Fruit fly (Drosophila melanogaster): ENCODE measurements around the gene CG14434.

The CG14434 gene

dm6 chrX:6832584-6832983, 34.4 kb downstream of the CG14434 start, which contains the start of gene mAChR-C:
Gene mAChR-C (minus strand): TSS chrX:6832684.
- TF ChIP-seq CG8359 (GFP tag; optimal IDR thresholded peaks at IDR 0.05; ENCODE audit: borderline replicate concordance): no peak
- TF ChIP-seq CG1832 (GFP tag; optimal IDR thresholded peaks at IDR 0.05): no peak
- TF ChIP-seq dmrt99B (tag; optimal IDR thresholded peaks at IDR 0.05): no peak
- no peak for TF ChIP-seq Rfx (GFP tag; IDR thresholded peaks at IDR 0.05)
- no peak for TF ChIP-seq HmgZ (tag; optimal IDR thresholded peaks at IDR 0.05)
- no peak for TF ChIP-seq Camta (GFP tag; optimal IDR thresholded peaks at IDR 0.05)
- no peak for TF ChIP-seq CG10959 (GFP tag; IDR thresholded peaks at IDR 0.05)
- no peak for TF ChIP-seq CrebB (tag; optimal IDR thresholded peaks at IDR 0.05)

DNA sequence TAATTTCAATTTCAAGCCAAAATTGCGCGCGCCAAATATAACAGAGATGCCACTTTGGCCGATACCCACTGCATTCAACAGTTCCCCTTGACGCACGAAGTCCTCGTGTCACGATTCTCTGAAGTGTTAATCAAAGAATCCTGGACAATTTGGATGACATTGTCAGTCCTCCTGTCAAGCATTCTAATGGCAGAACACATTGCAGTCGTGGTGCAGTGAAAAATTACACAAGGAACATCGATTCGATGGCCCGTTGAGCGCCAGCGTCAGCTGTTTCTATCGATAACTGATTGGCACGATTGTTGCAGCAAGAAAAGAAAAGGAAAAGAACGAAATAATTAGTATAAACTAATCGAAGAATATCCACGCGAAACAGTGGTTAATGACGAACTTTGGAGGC, 42.8 kb downstream of the CG14434 start, which contains the start of gene nonC:
Gene nonC, plus strand, starts transcription at position 294 of the 400 bp plus-strand sequence.
- peak; percentile 93 for TF ChIP-seq Scr (GFP tag; IDR thresholded peaks at IDR 0.05; ENCODE audit: partially characterized antibody)
- no peak for TF ChIP-seq D (optimal IDR thresholded peaks at IDR 0.05)
- no peak for TF ChIP-seq D (GFP tag; optimal IDR thresholded peaks at IDR 0.05)
- TF ChIP-seq trem (tag; optimal IDR thresholded peaks at IDR 0.05): peak; percentile 70
- TF ChIP-seq zf30C (GFP tag; optimal IDR thresholded peaks at IDR 0.05): no peak
- peak; percentile 81 for TF ChIP-seq Sry-δ (GFP tag; optimal IDR thresholded peaks at IDR 0.05)
- TF ChIP-seq phol (tag; optimal IDR thresholded peaks at IDR 0.05): peak; percentile 34
- peak; percentile 34 for TF ChIP-seq Myb (GFP tag; optimal IDR thresholded peaks at IDR 0.05)
- TF ChIP-seq CG32772 (GFP tag; IDR thresholded peaks at IDR 0.05): no peak
- TF ChIP-seq p53 (GFP tag; optimal IDR thresholded peaks at IDR 0.05): no peak
- no peak for TF ChIP-seq en (GFP tag; optimal IDR thresholded peaks at IDR 0.05)
- TF ChIP-seq Hand (GFP tag; optimal IDR thresholded peaks at IDR 0.05): no peak
- peak; percentile 90 for TF ChIP-seq HLH4C (GFP tag; IDR thresholded peaks at IDR 0.05; ENCODE audit: partially characterized antibody)
- peak; percentile 55 for TF ChIP-seq CG9797 (GFP tag; optimal IDR thresholded peaks at IDR 0.05)
- TF ChIP-seq Atf6 (GFP tag; IDR thresholded peaks at IDR 0.05): no peak
- TF ChIP-seq CG17186 (GFP tag; optimal IDR thresholded peaks at IDR 0.05): peak; percentile 82
- peak; percentile 56 for TF ChIP-seq row (GFP tag; IDR thresholded peaks at IDR 0.05)
- peak; percentile 51 for TF ChIP-seq gfzf (GFP tag; optimal IDR thresholded peaks at IDR 0.05)
- peak; percentile 90 for TF ChIP-seq BEAF-32 (GFP tag; optimal IDR thresholded peaks at IDR 0.05)
- no peak for TF ChIP-seq btn (GFP tag; optimal IDR thresholded peaks at IDR 0.05)
- TF ChIP-seq Bteb2 (GFP tag; optimal IDR thresholded peaks at IDR 0.05): no peak
- TF ChIP-seq Opbp (GFP tag; IDR thresholded peaks at IDR 0.05; ENCODE audit: partially characterized antibody): peak; percentile 76
- TF ChIP-seq CG7963 (GFP tag; IDR thresholded peaks at IDR 0.05; ENCODE audit: partially characterized antibody): peak; percentile 65; the same call in 2 of the 3 replicates
- TF ChIP-seq unc-4 (GFP tag; IDR thresholded peaks at IDR 0.05; ENCODE audit: partially characterized antibody): peak; percentile 81
- peak; percentile 88 for TF ChIP-seq CG2116 (GFP tag; optimal IDR thresholded peaks at IDR 0.05)
- TF ChIP-seq BtbVII (GFP tag; optimal IDR thresholded peaks at IDR 0.05): no peak
- TF ChIP-seq hbn (GFP tag; IDR thresholded peaks at IDR 0.05; ENCODE audit: partially characterized antibody): peak; percentile 80
- peak; percentile 60 for TF ChIP-seq HmgZ (tag; optimal IDR thresholded peaks at IDR 0.05)
- TF ChIP-seq repo (GFP tag; optimal IDR thresholded peaks at IDR 0.05): no peak
- TF ChIP-seq zen (tag; optimal IDR thresholded peaks at IDR 0.05): peak; percentile 13
- TF ChIP-seq CG13287 (GFP tag; IDR thresholded peaks at IDR 0.05; ENCODE audit: partially characterized antibody): peak; percentile 91
- peak; percentile 72; the same call in 1 of the 2 replicates for TF ChIP-seq CG2129 (GFP tag; IDR thresholded peaks at IDR 0.05; ENCODE audit: partially characterized antibody)
- peak; percentile 37 to 86 for TF ChIP-seq crp (GFP tag; optimal IDR thresholded peaks at IDR 0.05)
- peak; percentile 86 for TF ChIP-seq CG42726 (GFP tag; IDR thresholded peaks at IDR 0.05; ENCODE audit: partially characterized antibody)
- TF ChIP-seq hb (GFP tag; IDR thresholded peaks at IDR 0.05; ENCODE audit: partially characterized antibody): peak; percentile 85
- TF ChIP-seq lov (optimal IDR thresholded peaks at IDR 0.05): no peak
- TF ChIP-seq lov (GFP tag; IDR thresholded peaks at IDR 0.05): no peak
- peak; percentile 30 for TF ChIP-seq dm (GFP tag; optimal IDR thresholded peaks at IDR 0.05)
- peak; percentile 65 for TF ChIP-seq ato (GFP tag; IDR thresholded peaks at IDR 0.05; ENCODE audit: partially characterized antibody)
- peak; percentile 62 for TF ChIP-seq MESR4 (GFP tag; optimal IDR thresholded peaks at IDR 0.05)
- peak; percentile 82 for TF ChIP-seq Dp (GFP tag; optimal IDR thresholded peaks at IDR 0.05)
